Worm (Caenorhabditis elegans) whole organism, young adult: ENCODE results near the gene F44D12.2.

Source experiments
- ets-4 ChIP-seq: fragments of 200-800 bp; sonication (Bioruptor generic); optimal IDR thresholded peaks from 2 replicates; lab custom pipeline; 2018; ENCODE audit warnings: mild to moderate bottlenecking, missing genetic modification characterization, missing compliant biosample characterization
- fkh-3 ChIP-seq: sonication (generic microtip); optimal IDR thresholded peaks from 2 replicates; lab custom pipeline; 2016; ENCODE audit warnings: mild to moderate bottlenecking, missing genetic modification characterization, missing compliant biosample characterization
- mel-28 ChIP-seq: sonication (generic microtip); optimal IDR thresholded peaks from 2 replicates; lab custom pipeline; 2016; ENCODE audit warnings: borderline replicate concordance, mild to moderate bottlenecking, missing genetic modification characterization, missing compliant biosample characterization
- pha-4 ChIP-seq: fragments of 150-350 bp; sonication (generic microtip); optimal IDR thresholded peaks from 2 replicates; lab custom pipeline; 2014; ENCODE audit warnings: missing biosample characterization, missing genetic modification reagents, missing genetic modification characterization
- rcor-1 ChIP-seq: fragments of 200-800 bp; sonication (Bioruptor generic); IDR thresholded peaks from 2 replicates; pipeline ENCODE4 v1.3.6; 2022; ENCODE audit warnings: missing genetic modification reagents, missing genetic modification characterization, missing compliant biosample characterization
- rec-8 ChIP-seq, 2 experiments: sonication (generic microtip); optimal IDR thresholded peaks; 2 replicates each; lab custom pipeline; 2016; ENCODE audit warnings: mild to moderate bottlenecking in 2 of 2, missing genetic modification characterization in 2 of 2, missing genetic modification reagents in 2 of 2, missing genotype in 2 of 2, missing biosample characterization in 1 of 2, missing compliant biosample characterization in 1 of 2, moderate library complexity in 1 of 2
- unc-62 ChIP-seq: fragments of 150-350 bp; optimal IDR thresholded peaks from 2 replicates; lab custom pipeline; 2014; ENCODE audit warnings: missing biosample characterization, missing genetic modification reagents, missing genetic modification characterization

ce11 chrIV:9974392-9974791 lies 43.1 kb downstream of the F44D12.2 start, which contains the start of gene C47E12.9:
- no peak for TF ChIP-seq pha-4 (tag; lab: Kevin White, UChicago)
- no peak for TF ChIP-seq rcor-1 (GFP tag; lab: Robert Waterston, UW)
- no peak for TF ChIP-seq rec-8 (tag; optimal IDR thresholded peaks at IDR 0.05; lab: Kevin White, UChicago)
- no peak for TF ChIP-seq ets-4
- no peak for TF ChIP-seq fkh-3 (tag; lab: Kevin White, UChicago)
- no peak for TF ChIP-seq mel-28
- no peak for TF ChIP-seq unc-62 (GFP tag; lab: Kevin White, UChicago)
